Worm (Caenorhabditis elegans) whole organism, L4/young adult: ENCODE measurements around the gene srv-5.

ENCODE experiments used
- W03F9.2 ChIP-seq: fragments of 150-350 bp; optimal IDR thresholded peaks from 2 replicates; lab custom pipeline; 2014; ENCODE audit warnings: missing biosample characterization, missing genetic modification characterization
- dao-5 ChIP-seq: sonication (generic microtip); optimal IDR thresholded peaks from 2 replicates; lab custom pipeline; 2016; ENCODE audit warnings: missing genotype, missing genetic modification characterization, moderate library complexity, missing compliant biosample characterization
- him-1 ChIP-seq: sonication (generic microtip); optimal IDR thresholded peaks from 2 replicates; lab custom pipeline; 2016; ENCODE audit warnings: missing genotype, missing genetic modification reagents, missing genetic modification characterization, missing compliant biosample characterization

ce11 chrX:4265283-4265907, 13.2 kb downstream of the srv-5 start, which contains the start of gene coel-1:
- no peak for TF ChIP-seq him-1 (tag; lab: Kevin White, UChicago)
- TF ChIP-seq W03F9.2 (tag; lab: Kevin White, UChicago): no peak
- TF ChIP-seq dao-5 (tag; lab: Kevin White, UChicago): no peak
